Worm (Caenorhabditis elegans) whole organism, young adult: ENCODE results near the gene mfn-1.

Experiments
- B0019.2 ChIP-seq: fragments of 200-800 bp; sonication (Bioruptor generic); conservative IDR thresholded peaks from 2 replicates; pipeline ENCODE4 v1.3.6; 2022; ENCODE audit warnings: missing genetic modification reagents, missing genetic modification characterization, missing compliant biosample characterization
- C17E4.6 ChIP-seq: fragments of 200-800 bp; sonication (Bioruptor generic); IDR thresholded peaks from 2 replicates; pipeline ENCODE4 v1.3.6; 2022; ENCODE audit warnings: missing genetic modification reagents, missing genetic modification characterization, missing compliant biosample characterization
- F39B2.1 ChIP-seq: fragments of 200-800 bp; sonication (Bioruptor generic); IDR thresholded peaks from 2 replicates; pipeline ENCODE4 v1.3.6; 2022; ENCODE audit warnings: missing genetic modification reagents, missing genetic modification characterization, missing compliant biosample characterization
- T07F8.4 ChIP-seq: sonication (generic microtip); optimal IDR thresholded peaks from 2 replicates; lab custom pipeline; 2016; ENCODE audit warnings: mild to moderate bottlenecking, missing genetic modification characterization, moderate library complexity, missing compliant biosample characterization
- T26A5.8 ChIP-seq: sonication (generic microtip); optimal IDR thresholded peaks from 2 replicates; lab custom pipeline; 2016; ENCODE audit warnings: missing genetic modification characterization, missing compliant biosample characterization
- Y53F4B.3 ChIP-seq: fragments of 200-800 bp; sonication (Bioruptor generic); IDR thresholded peaks from 2 replicates; pipeline ENCODE4 v1.3.6; 2022; ENCODE audit warnings: missing genetic modification reagents, missing genetic modification characterization, missing compliant biosample characterization
- Y95B8A.8 ChIP-seq: fragments of 200-800 bp; sonication (Bioruptor generic); IDR thresholded peaks from 2 replicates; pipeline ENCODE4 v1.3.6; 2022; ENCODE audit warnings: missing genetic modification reagents, missing genetic modification characterization, missing compliant biosample characterization
- ZK185.1 ChIP-seq: sonication (generic microtip); optimal IDR thresholded peaks from 2 replicates; lab custom pipeline; 2016; ENCODE audit warnings: mild to moderate bottlenecking, missing genetic modification characterization, missing compliant biosample characterization; ENCODE audit not compliant: poor library complexity, severe bottlenecking
- aptf-2 ChIP-seq: fragments of 200-800 bp; sonication (Bioruptor generic); conservative IDR thresholded peaks from 2 replicates; pipeline ENCODE4 v1.3.6; 2022; ENCODE audit warnings: missing genetic modification reagents, missing genetic modification characterization, missing compliant biosample characterization
- aptf-3 ChIP-seq: fragments of 200-800 bp; sonication (Bioruptor generic); IDR thresholded peaks from 2 replicates; pipeline ENCODE4 v1.3.6; 2022; ENCODE audit warnings: missing genetic modification characterization, missing compliant biosample characterization
- athp-1 ChIP-seq: sonication (generic microtip); optimal IDR thresholded peaks from 2 replicates; lab custom pipeline; 2017; ENCODE audit warnings: mild to moderate bottlenecking, missing genetic modification characterization, missing compliant biosample characterization
- attf-5 ChIP-seq: fragments of 200-800 bp; sonication (Bioruptor generic); optimal IDR thresholded peaks from 2 replicates; lab custom pipeline; 2018; ENCODE audit warnings: mild to moderate bottlenecking, missing genetic modification characterization, missing compliant biosample characterization
- bed-2 ChIP-seq: fragments of 200-800 bp; sonication (Bioruptor generic); IDR thresholded peaks from 2 replicates; pipeline ENCODE4 v1.3.6; 2022; ENCODE audit warnings: missing genetic modification reagents, missing genetic modification characterization, missing compliant biosample characterization
- ccch-3 ChIP-seq: fragments of 200-800 bp; sonication (Bioruptor generic); optimal IDR thresholded peaks from 2 replicates; lab custom pipeline; 2018; ENCODE audit warnings: mild to moderate bottlenecking, missing genetic modification characterization, missing compliant biosample characterization
- ceh-100 ChIP-seq: fragments of 200-800 bp; sonication (Bioruptor generic); IDR thresholded peaks from 2 replicates; pipeline ENCODE4 v1.3.6; 2022; ENCODE audit warnings: missing genetic modification reagents, missing genetic modification characterization, missing compliant biosample characterization
- die-1 ChIP-seq: sonication (generic microtip); optimal IDR thresholded peaks from 2 replicates; lab custom pipeline; 2016; ENCODE audit warnings: missing genotype, mild to moderate bottlenecking, missing genetic modification characterization, missing compliant biosample characterization
- dpff-1 ChIP-seq: sonication (generic microtip); optimal IDR thresholded peaks from 2 replicates; lab custom pipeline; 2017; ENCODE audit warnings: mild to moderate bottlenecking, missing genetic modification characterization, missing compliant biosample characterization
- egl-44 ChIP-seq: fragments of 200-800 bp; sonication (Bioruptor generic); IDR thresholded peaks from 2 replicates; pipeline ENCODE4 v1.3.6; 2022; ENCODE audit warnings: missing genetic modification reagents, missing genetic modification characterization, missing compliant biosample characterization
- egrh-3 ChIP-seq: fragments of 200-800 bp; sonication (Bioruptor generic); IDR thresholded peaks from 2 replicates; pipeline ENCODE4 v1.3.6; 2022; ENCODE audit warnings: missing genetic modification reagents, missing genetic modification characterization, missing compliant biosample characterization
- ets-4 ChIP-seq: fragments of 200-800 bp; sonication (Bioruptor generic); optimal IDR thresholded peaks from 2 replicates; lab custom pipeline; 2018; ENCODE audit warnings: mild to moderate bottlenecking, missing genetic modification characterization, missing compliant biosample characterization
- gei-17 ChIP-seq: fragments of 200-800 bp; sonication (Bioruptor generic); optimal IDR thresholded peaks from 2 replicates; lab custom pipeline; 2018; ENCODE audit warnings: mild to moderate bottlenecking, missing genetic modification characterization, missing compliant biosample characterization
- him-1 ChIP-seq: sonication (generic microtip); optimal IDR thresholded peaks from 2 replicates; lab custom pipeline; 2016; ENCODE audit warnings: missing genotype, missing genetic modification reagents, missing genetic modification characterization, missing compliant biosample characterization
- hlh-12 ChIP-seq: sonication (generic microtip); optimal IDR thresholded peaks from 2 replicates; lab custom pipeline; 2016; ENCODE audit warnings: missing genetic modification characterization, missing compliant biosample characterization
- hmg-1.2 ChIP-seq: fragments of 200-800 bp; sonication (Bioruptor generic); IDR thresholded peaks from 2 replicates; pipeline ENCODE4 v1.3.6; 2022; ENCODE audit warnings: missing genetic modification reagents, missing genetic modification characterization, missing compliant biosample characterization
- hrde-1 ChIP-seq: sonication (generic microtip); optimal IDR thresholded peaks from 2 replicates; lab custom pipeline; 2016; ENCODE audit warnings: missing genetic modification characterization, mild to moderate bottlenecking, missing compliant biosample characterization, moderate library complexity, missing genotype, missing genetic modification reagents, borderline replicate concordance
- lag-1 ChIP-seq: fragments of 200-800 bp; sonication (Bioruptor generic); IDR thresholded peaks from 2 replicates; pipeline ENCODE4 v1.3.6; 2022; ENCODE audit warnings: missing genetic modification reagents, missing genetic modification characterization, missing compliant biosample characterization
- lin-26 ChIP-seq: fragments of 200-800 bp; sonication (Bioruptor generic); IDR thresholded peaks from 2 replicates; pipeline ENCODE4 v1.3.6; 2022; ENCODE audit warnings: missing genetic modification reagents, missing genetic modification characterization, missing compliant biosample characterization
- lin-40 ChIP-seq: sonication (generic microtip); optimal IDR thresholded peaks from 2 replicates; lab custom pipeline; 2016; ENCODE audit warnings: missing genetic modification characterization, mild to moderate bottlenecking, missing compliant biosample characterization, missing genotype, missing genetic modification reagents
- lin-54 ChIP-seq: fragments of 200-800 bp; sonication (Bioruptor generic); optimal IDR thresholded peaks from 2 replicates; lab custom pipeline; 2018; ENCODE audit warnings: mild to moderate bottlenecking, missing genetic modification characterization, missing compliant biosample characterization
- lir-1 ChIP-seq: fragments of 200-800 bp; sonication (Bioruptor generic); conservative IDR thresholded peaks from 2 replicates; pipeline ENCODE4 v1.3.6; 2022; ENCODE audit warnings: missing genetic modification reagents, missing genetic modification characterization, missing compliant biosample characterization
- lsy-27 ChIP-seq: sonication (generic microtip); optimal IDR thresholded peaks from 2 replicates; lab custom pipeline; 2017; ENCODE audit warnings: missing genetic modification characterization, mild to moderate bottlenecking, missing compliant biosample characterization, antibody characterized with exemption, missing genotype, borderline replicate concordance; ENCODE audit not compliant: insufficient read depth
- madf-3 ChIP-seq: fragments of 200-800 bp; sonication (Bioruptor generic); IDR thresholded peaks from 2 replicates; pipeline ENCODE4 v1.3.6; 2022; ENCODE audit warnings: missing genetic modification reagents, missing genetic modification characterization, missing compliant biosample characterization
- madf-8 ChIP-seq: fragments of 200-800 bp; sonication (Bioruptor generic); conservative IDR thresholded peaks from 2 replicates; pipeline ENCODE4 v1.3.6; 2022; ENCODE audit warnings: missing genetic modification reagents, missing genetic modification characterization, missing compliant biosample characterization
- nfya-2 ChIP-seq: fragments of 200-800 bp; sonication (Bioruptor generic); IDR thresholded peaks from 2 replicates; pipeline ENCODE4 v1.3.6; 2022; ENCODE audit warnings: missing genetic modification reagents, missing genetic modification characterization, missing compliant biosample characterization
- nhr-179 ChIP-seq: sonication (generic microtip); optimal IDR thresholded peaks from 2 replicates; lab custom pipeline; 2016; ENCODE audit warnings: mild to moderate bottlenecking, missing genetic modification characterization, missing compliant biosample characterization
- nhr-90 ChIP-seq: sonication (generic microtip); optimal IDR thresholded peaks from 2 replicates; lab custom pipeline; 2016; ENCODE audit warnings: missing genotype, mild to moderate bottlenecking, missing genetic modification characterization, missing compliant biosample characterization
- pha-4 ChIP-seq: fragments of 150-350 bp; sonication (generic microtip); optimal IDR thresholded peaks from 2 replicates; lab custom pipeline; 2014; ENCODE audit warnings: missing biosample characterization, missing genetic modification reagents, missing genetic modification characterization
- rec-8 ChIP-seq, 2 experiments: sonication (generic microtip); optimal IDR thresholded peaks; 2 replicates each; lab custom pipeline; 2016; ENCODE audit warnings: mild to moderate bottlenecking in 2 of 2, missing genetic modification characterization in 2 of 2, missing genetic modification reagents in 2 of 2, missing genotype in 2 of 2, missing biosample characterization in 1 of 2, missing compliant biosample characterization in 1 of 2, moderate library complexity in 1 of 2
- repo-1 ChIP-seq: sonication (generic microtip); optimal IDR thresholded peaks from 2 replicates; lab custom pipeline; 2017; ENCODE audit warnings: mild to moderate bottlenecking, missing genetic modification characterization, missing compliant biosample characterization
- sdz-38 ChIP-seq: sonication (generic microtip); optimal IDR thresholded peaks from 2 replicates; lab custom pipeline; 2016; ENCODE audit warnings: missing genotype, missing genetic modification characterization, missing compliant biosample characterization
- sea-2 ChIP-seq: fragments of 200-800 bp; sonication (Bioruptor generic); IDR thresholded peaks from 2 replicates; pipeline ENCODE4 v1.3.6; 2022; ENCODE audit warnings: missing genetic modification characterization, missing compliant biosample characterization
- unc-130 ChIP-seq: sonication (generic microtip); optimal IDR thresholded peaks from 2 replicates; lab custom pipeline; 2016; ENCODE audit warnings: missing genetic modification reagents, missing genetic modification characterization, missing compliant biosample characterization
- unc-62 ChIP-seq: fragments of 150-350 bp; optimal IDR thresholded peaks from 2 replicates; lab custom pipeline; 2014; ENCODE audit warnings: missing biosample characterization, missing genetic modification reagents, missing genetic modification characterization
- zfh-2 ChIP-seq: fragments of 200-800 bp; sonication (Bioruptor generic); conservative IDR thresholded peaks from 2 replicates; pipeline ENCODE4 v1.3.6; 2022; ENCODE audit warnings: missing genetic modification reagents, missing genetic modification characterization, missing compliant biosample characterization
- ztf-25 ChIP-seq: fragments of 200-800 bp; sonication (Bioruptor generic); IDR thresholded peaks from 2 replicates; pipeline ENCODE4 v1.3.6; 2022; ENCODE audit warnings: missing genetic modification reagents, missing genetic modification characterization, missing compliant biosample characterization
- ztf-6 ChIP-seq: fragments of 200-800 bp; sonication (Bioruptor generic); IDR thresholded peaks from 2 replicates; pipeline ENCODE4 v1.3.6; 2022; ENCODE audit warnings: missing genetic modification reagents, missing genetic modification characterization, missing compliant biosample characterization

The mfn-1 gene

DNA sequence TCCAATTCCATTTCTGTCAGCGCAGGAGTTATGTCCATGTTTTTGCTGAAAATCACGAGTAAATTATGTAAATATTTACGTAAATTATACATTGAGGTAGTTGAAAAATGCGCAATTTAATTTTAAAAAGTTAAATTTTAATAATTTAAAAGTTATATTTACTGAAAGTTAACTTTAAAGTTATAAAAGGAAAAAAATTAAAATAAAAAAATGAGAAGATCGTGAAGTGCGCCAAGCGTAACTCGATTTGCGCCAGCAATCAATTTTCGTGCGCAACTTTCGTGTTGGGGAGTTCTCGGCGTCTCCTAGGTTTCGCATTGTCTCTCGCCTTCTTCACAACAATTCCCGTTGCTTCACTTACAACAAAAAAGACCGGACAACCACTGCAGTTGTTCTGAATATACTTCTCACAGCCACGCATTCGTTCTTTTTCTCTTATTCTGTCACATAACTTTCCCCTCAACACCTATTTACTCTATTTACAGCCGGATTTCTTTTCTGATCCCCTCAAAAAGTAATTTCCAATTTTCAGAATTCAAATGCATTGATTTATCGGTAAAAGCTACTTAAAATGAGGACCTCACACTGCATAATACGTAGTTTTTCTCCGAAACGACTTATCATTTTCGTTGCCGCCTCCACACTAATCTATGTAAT lies 1.8 kb upstream of the mfn-1 start, which contains the start of the genes metl-1 and W02B12.11 (continued):
- no peak for TF ChIP-seq lsy-27 (tag; lab: Kevin White, UChicago)
- no peak for TF ChIP-seq ets-4 (GFP tag; lab: Kevin White, UChicago)
- peak; percentile 70 for TF ChIP-seq repo-1 (tag; lab: Kevin White, UChicago)
- TF ChIP-seq madf-8 (GFP tag; lab: Robert Waterston, UW) = peak; percentile 67
- no peak for TF ChIP-seq aptf-3 (GFP tag; lab: Robert Waterston, UW)
- no peak for TF ChIP-seq bed-2 (GFP tag; lab: Robert Waterston, UW)
- peak; percentile 64 for TF ChIP-seq gei-17 (GFP tag; lab: Kevin White, UChicago)
- no peak; the same call in 1 of the 2 replicates for TF ChIP-seq B0019.2 (GFP tag; lab: Robert Waterston, UW)
- TF ChIP-seq lin-26 = peak; percentile 59; the same call in 1 of the 2 replicates
- TF ChIP-seq zfh-2 (GFP tag; lab: Robert Waterston, UW) = peak; percentile 69; the same call in 1 of the 2 replicates
- TF ChIP-seq nhr-90 (tag; lab: Kevin White, UChicago) = no peak
- no peak for TF ChIP-seq nfya-2 (GFP tag; lab: Robert Waterston, UW)
- no peak for TF ChIP-seq ztf-6 (GFP tag; lab: Robert Waterston, UW)
- TF ChIP-seq hrde-1 (tag; lab: Kevin White, UChicago) = no peak
- peak; percentile 78 for TF ChIP-seq attf-5
- TF ChIP-seq lir-1 (GFP tag; lab: Robert Waterston, UW) = 0 out of 2 replicates have a peak, but pooled peaks have one; percentile 30
- TF ChIP-seq hlh-12 (tag; lab: Kevin White, UChicago) = no peak
- no peak for TF ChIP-seq Y95B8A.8
- TF ChIP-seq ztf-25 (GFP tag; lab: Robert Waterston, UW) = no peak
- no peak for TF ChIP-seq sea-2
- peak; percentile 88 for TF ChIP-seq lin-40 (tag; lab: Kevin White, UChicago)
- TF ChIP-seq lag-1 (GFP tag; lab: Robert Waterston, UW) = no peak
- peak; percentile 76 for TF ChIP-seq ceh-100 (GFP tag; lab: Robert Waterston, UW)
- TF ChIP-seq C17E4.6 = peak; percentile 67; the same call in 1 of the 2 replicates
- peak; percentile 69 for TF ChIP-seq ZK185.1 (tag; lab: Kevin White, UChicago)
- no peak for TF ChIP-seq egl-44 (GFP tag; lab: Robert Waterston, UW)
- peak; percentile 92 for TF ChIP-seq madf-3 (GFP tag; lab: Robert Waterston, UW)
- TF ChIP-seq pha-4 (tag; lab: Kevin White, UChicago) = no peak
- peak in 1 of 2 experiments; percentile 28 for TF ChIP-seq rec-8 (tag; optimal IDR thresholded peaks at IDR 0.05; lab: Kevin White, UChicago)
- TF ChIP-seq ccch-3 (GFP tag; lab: Kevin White, UChicago) = no peak
- no peak for TF ChIP-seq T07F8.4 (tag; lab: Kevin White, UChicago)
- no peak for TF ChIP-seq T26A5.8 (tag; lab: Kevin White, UChicago)
- TF ChIP-seq aptf-2 (GFP tag; lab: Robert Waterston, UW) = no peak
- peak; percentile 87 for TF ChIP-seq lin-54 (GFP tag; lab: Kevin White, UChicago)
- TF ChIP-seq athp-1 (tag; lab: Kevin White, UChicago) = no peak
- peak; percentile 33 for TF ChIP-seq die-1 (tag; lab: Kevin White, UChicago)
- no peak for TF ChIP-seq sdz-38 (tag; lab: Kevin White, UChicago)
- peak; percentile 8 for TF ChIP-seq unc-130 (GFP tag; lab: Kevin White, UChicago)
- no peak for TF ChIP-seq unc-62
- no peak for TF ChIP-seq Y53F4B.3 (GFP tag; lab: Robert Waterston, UW)
- TF ChIP-seq hmg-1.2 (GFP tag; lab: Robert Waterston, UW) = peak; percentile 92
- TF ChIP-seq F39B2.1 (GFP tag; lab: Robert Waterston, UW) = no peak
- TF ChIP-seq nhr-179 (tag; lab: Kevin White, UChicago) = no peak
- no peak for TF ChIP-seq egrh-3 (GFP tag; lab: Robert Waterston, UW)
- TF ChIP-seq him-1 (tag; lab: Kevin White, UChicago) = no peak
- TF ChIP-seq dpff-1 (tag; lab: Kevin White, UChicago) = no peak
- TF ChIP-seq, all 124 proteins: peak for 61
